Fruit fly (Drosophila melanogaster) whole organism, pupa: ENCODE data around the gene CG3457.

Experiments
- CG14655 ChIP-seq: fragments of 200-800 bp; sonication (Bioruptor generic); optimal IDR thresholded peaks from 3 replicates; lab custom pipeline; 2017; ENCODE audit warnings: mild to moderate bottlenecking, missing biosample characterization, missing genetic modification reagents, missing genetic modification characterization
- CG4496 ChIP-seq: fragments of 200-800 bp; sonication (Bioruptor generic); IDR thresholded peaks from 3 replicates; pipeline ENCODE4 v1.3.6; 2022; ENCODE audit warnings: missing biosample characterization, missing genetic modification characterization
- CG8159 ChIP-seq: fragments of 200-800 bp; sonication (Bioruptor generic); optimal IDR thresholded peaks from 3 replicates; lab custom pipeline; 2018; ENCODE audit warnings: missing biosample characterization, mild to moderate bottlenecking, missing genetic modification characterization, moderate library complexity
- Pif1A ChIP-seq: fragments of 200-800 bp; sonication (Bioruptor generic); optimal IDR thresholded peaks from 3 replicates; lab custom pipeline; 2016; ENCODE audit warnings: missing biosample characterization, missing genetic modification characterization
- Snoo ChIP-seq: fragments of 200-800 bp; sonication (Bioruptor generic); optimal IDR thresholded peaks from 3 replicates; lab custom pipeline; 2017; ENCODE audit warnings: missing biosample characterization, mild to moderate bottlenecking, missing genetic modification characterization, inconsistent platforms

DNA sequence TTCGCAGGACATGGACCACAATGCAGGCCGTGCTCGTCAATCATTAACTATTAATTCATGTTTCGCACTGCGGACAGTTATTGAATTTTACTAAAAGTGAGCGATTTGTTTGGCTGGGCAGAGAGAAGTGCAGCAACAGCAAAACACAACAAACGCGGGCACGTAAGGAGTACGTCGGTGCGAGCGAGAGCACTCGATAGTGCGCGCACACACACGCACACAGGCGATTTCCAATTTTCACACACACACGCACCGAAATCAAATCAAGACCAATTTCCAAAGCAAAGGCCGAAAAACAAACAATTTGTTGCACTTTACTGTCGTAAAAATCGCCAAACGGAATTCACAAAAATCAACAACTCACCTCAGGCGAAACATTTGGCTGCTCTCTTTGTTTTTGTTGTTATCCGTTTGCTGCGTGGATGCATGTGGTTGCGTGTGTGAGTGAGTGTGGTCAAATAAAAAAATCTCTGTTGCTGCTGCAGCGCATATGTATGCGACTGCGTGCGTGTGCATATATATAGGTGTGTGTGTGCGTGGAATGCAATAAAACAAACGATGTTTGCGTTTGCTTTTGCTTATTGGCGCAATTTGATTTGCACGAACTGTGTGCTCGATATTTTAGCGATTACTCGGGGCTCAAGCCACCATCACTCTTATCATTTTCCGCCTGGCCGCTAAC lies 29.6 kb upstream of the CG3457 start:
- TF ChIP-seq CG14655, result no peak
- TF ChIP-seq CG4496 (GFP tag; lab: Robert Waterston, UW), result no peak
- no peak for TF ChIP-seq Pif1A
- TF ChIP-seq CG8159 (tag; lab: Kevin White, UChicago), result no peak
- TF ChIP-seq Snoo, result no peak
